Worm (Caenorhabditis elegans): Measurements from ENCODE around the gene Y56A3A.28.

DNA sequence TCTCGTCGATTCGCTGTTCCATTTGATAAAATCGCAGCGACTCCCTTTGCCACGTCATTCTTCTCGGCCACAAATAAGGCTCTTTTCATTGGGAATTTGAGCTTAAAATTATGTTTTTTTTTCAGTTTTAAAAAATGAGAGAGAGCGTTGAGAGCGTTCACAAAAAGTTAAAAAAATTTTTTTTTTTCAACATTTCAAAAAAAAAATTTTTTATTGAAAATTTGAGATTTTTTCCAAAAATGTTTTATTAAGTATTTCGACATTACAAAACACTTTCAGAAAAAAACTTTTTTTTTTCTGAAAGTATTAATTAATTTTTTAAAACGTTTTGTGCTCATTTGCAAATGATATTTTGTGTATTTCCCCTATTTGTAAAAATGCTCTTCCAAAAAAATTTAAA, 11.1 kb downstream of the Y56A3A.28 start, which contains the start of gene top-3:
- TF ChIP-seq nhr-90 (tag; optimal IDR thresholded peaks at IDR 0.05) (no peak), F49E8.2 (tag; optimal IDR thresholded peaks at IDR 0.05; ENCODE audit: insufficient read depth) (no peak), K12H6.12 (tag; optimal IDR thresholded peaks at IDR 0.05) (no peak), atf-7 (tag; optimal IDR thresholded peaks at IDR 0.05) (no peak), hlh-26 (GFP tag; conservative IDR thresholded peaks at IDR 0.05) (no peak), T07F8.4 (tag; optimal IDR thresholded peaks at IDR 0.05) (no peak), ceh-91 (GFP tag; IDR thresholded peaks at IDR 0.05) (no peak), mcd-1 (GFP tag; IDR thresholded peaks at IDR 0.05) (no peak), egl-18 (GFP tag; IDR thresholded peaks at IDR 0.05) (no peak)

Measured in whole organism, young adult.